Worm (Caenorhabditis elegans): ENCODE measurements around the gene ndub-11.

DNA sequence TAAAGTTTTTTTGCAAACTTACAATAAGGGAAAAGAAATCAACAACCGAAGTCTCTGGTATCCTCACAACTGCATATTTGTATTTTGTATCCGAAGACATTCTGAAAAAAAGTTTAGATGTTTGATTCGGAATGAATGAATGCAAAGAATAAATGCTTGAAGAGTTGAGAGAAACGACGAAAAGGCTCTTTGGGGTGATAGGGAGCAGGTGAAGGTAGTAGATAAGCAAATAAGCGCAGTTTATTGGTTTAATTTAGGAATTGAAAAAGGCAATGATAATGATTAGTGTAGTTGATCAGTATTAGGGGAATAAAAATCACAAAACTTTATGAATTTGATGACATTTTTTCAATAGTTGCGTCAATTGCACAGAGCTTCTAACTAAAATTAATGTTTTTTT lies 43.5 kb downstream of the ndub-11 start, which contains the start of gene nsy-7:
- TF ChIP-seq ceh-36 (tag; optimal IDR thresholded peaks at IDR 0.05) = no peak
- TF ChIP-seq ama-1 (optimal IDR thresholded peaks at IDR 0.05) = no peak
- no peak for TF ChIP-seq flt-1 (GFP tag; IDR thresholded peaks at IDR 0.05)
- no peak for TF ChIP-seq ets-7 (tag; optimal IDR thresholded peaks at IDR 0.05)
- TF ChIP-seq aly-1 (tag; optimal IDR thresholded peaks at IDR 0.05) = no peak
- TF ChIP-seq sea-1 (GFP tag; conservative IDR thresholded peaks at IDR 0.05) = no peak
- no peak for TF ChIP-seq B0310.2 (tag; optimal IDR thresholded peaks at IDR 0.05)
